Fruit fly (Drosophila melanogaster) whole organism, embryonic: Measurements from ENCODE around the gene CG15200.

ENCODE experiments used
- Aef1 ChIP-seq: fragments of 200-800 bp; sonication (Bioruptor generic); IDR thresholded peaks from 3 replicates; pipeline ENCODE4 v1.3.6; 2022; ENCODE audit warnings: missing biosample characterization, missing genetic modification characterization
- CG10267 ChIP-seq: fragments of 200-800 bp; sonication (Bioruptor generic); optimal IDR thresholded peaks from 2 replicates; lab custom pipeline; 2018; ENCODE audit warnings: missing biosample characterization, mild to moderate bottlenecking, missing genetic modification characterization, moderate library complexity
- CG10321 ChIP-seq: fragments of 200-800 bp; sonication (Bioruptor generic); IDR thresholded peaks from 2 replicates; pipeline ENCODE4 v1.3.6; 2022; ENCODE audit warnings: missing biosample characterization, missing genetic modification characterization
- CG12219 ChIP-seq: fragments of 200-800 bp; sonication (Bioruptor generic); optimal IDR thresholded peaks from 3 replicates; lab custom pipeline; 2018; ENCODE audit warnings: missing biosample characterization, mild to moderate bottlenecking, missing genetic modification characterization
- CG12769 ChIP-seq: fragments of 200-800 bp; sonication (Bioruptor generic); optimal IDR thresholded peaks from 2 replicates; lab custom pipeline; 2019; ENCODE audit warnings: missing biosample characterization, mild to moderate bottlenecking, missing genetic modification characterization, moderate library complexity
- CG1529 ChIP-seq: fragments of 200-800 bp; sonication (Bioruptor generic); optimal IDR thresholded peaks from 3 replicates; lab custom pipeline; 2018; ENCODE audit warnings: missing biosample characterization, missing genetic modification characterization
- CG17186 ChIP-seq: fragments of 200-800 bp; sonication (Bioruptor generic); optimal IDR thresholded peaks from 3 replicates; lab custom pipeline; 2017; ENCODE audit warnings: missing biosample characterization, missing genetic modification reagents, missing genetic modification characterization
- CG31224 ChIP-seq: fragments of 200-800 bp; sonication (Bioruptor generic); IDR thresholded peaks from 2 replicates; pipeline ENCODE4 v1.3.6; 2022; ENCODE audit warnings: missing biosample characterization, missing genetic modification characterization
- CG34422 ChIP-seq: fragments of 200-800 bp; sonication (Bioruptor generic); IDR thresholded peaks from 3 replicates; pipeline ENCODE4 v1.3.6; 2022; ENCODE audit warnings: missing biosample characterization, missing genetic modification characterization
- CG4617 ChIP-seq: fragments of 200-800 bp; sonication (Bioruptor generic); optimal IDR thresholded peaks from 3 replicates; lab custom pipeline; 2016; ENCODE audit warnings: missing biosample characterization, missing genetic modification characterization, borderline replicate concordance
- CG4707 ChIP-seq: fragments of 200-800 bp; sonication (Bioruptor generic); optimal IDR thresholded peaks from 2 replicates; lab custom pipeline; 2018; ENCODE audit warnings: missing biosample characterization, mild to moderate bottlenecking, missing genetic modification characterization, moderate library complexity
- CG6765 ChIP-seq: fragments of 200-800 bp; sonication (Bioruptor generic); optimal IDR thresholded peaks from 3 replicates; lab custom pipeline; 2017; ENCODE audit warnings: missing biosample characterization, mild to moderate bottlenecking, missing genetic modification characterization
- CG8478 ChIP-seq: fragments of >200 bp; optimal IDR thresholded peaks from 2 replicates; lab custom pipeline; 2018
- CG9797 ChIP-seq: fragments of 200-800 bp; sonication (Bioruptor generic); optimal IDR thresholded peaks from 3 replicates; lab custom pipeline; 2018; ENCODE audit warnings: missing biosample characterization, mild to moderate bottlenecking, missing genetic modification characterization
- D ChIP-seq, 2 experiments: fragments of 200-800 bp in 1 of 2; fragments of >200 bp in 1 of 2; sonication (Bioruptor generic) in 1 of 2; optimal IDR thresholded peaks; 2 replicates in 1 of 2; 3 replicates in 1 of 2; lab custom pipeline; 2017; ENCODE audit warnings: mild to moderate bottlenecking in 1 of 2, missing biosample characterization in 1 of 2, missing genetic modification characterization in 1 of 2, missing genetic modification reagents in 1 of 2
- Deaf1 ChIP-seq: fragments of 200-800 bp; optimal IDR thresholded peaks from 3 replicates; lab custom pipeline; 2019; ENCODE audit warnings: missing biosample characterization, mild to moderate bottlenecking, missing genetic modification characterization, moderate library complexity
- ERR ChIP-seq: fragments of 200-800 bp; sonication (Bioruptor generic); optimal IDR thresholded peaks from 2 replicates; lab custom pipeline; 2016; ENCODE audit warnings: missing biosample characterization, missing genetic modification characterization
- Elba2 ChIP-seq: fragments of 200-800 bp; sonication (Bioruptor generic); optimal IDR thresholded peaks from 3 replicates; lab custom pipeline; 2016; ENCODE audit warnings: missing biosample characterization, missing genetic modification characterization
- HmgD ChIP-seq: fragments of 200-800 bp; sonication (Bioruptor generic); optimal IDR thresholded peaks from 3 replicates; lab custom pipeline; 2016; ENCODE audit warnings: missing biosample characterization, missing genetic modification characterization
- Hmr ChIP-seq: fragments of 200-800 bp; sonication (Bioruptor generic); optimal IDR thresholded peaks from 3 replicates; lab custom pipeline; 2017; ENCODE audit warnings: mild to moderate bottlenecking, missing biosample characterization, missing genetic modification reagents, missing genetic modification characterization
- Jarid2 ChIP-seq: fragments of 200-800 bp; sonication (Bioruptor generic); optimal IDR thresholded peaks from 3 replicates; lab custom pipeline; 2017; ENCODE audit warnings: mild to moderate bottlenecking, missing biosample characterization, missing genetic modification reagents, missing genetic modification characterization
- Med ChIP-seq: fragments of 200-800 bp; sonication (Bioruptor generic); peaks from one replicate; lab custom pipeline; 2016; ENCODE audit warnings: missing biosample characterization, missing genetic modification characterization, mild to moderate bottlenecking, inconsistent platforms, moderate library complexity
- Mrtf ChIP-seq: fragments of 200-800 bp; sonication (Bioruptor generic); IDR thresholded peaks from 3 replicates; pipeline ENCODE4 v1.3.6; 2022; ENCODE audit warnings: missing biosample characterization, missing genetic modification characterization
- Nf-YA ChIP-seq: fragments of 200-800 bp; sonication (Bioruptor generic); IDR thresholded peaks from 2 replicates; pipeline ENCODE4 v1.3.6; 2022; ENCODE audit warnings: missing biosample characterization, missing genetic modification characterization
- Nf-YB ChIP-seq: fragments of 200-800 bp; sonication (Bioruptor generic); optimal IDR thresholded peaks from 3 replicates; lab custom pipeline; 2019; ENCODE audit warnings: missing biosample characterization, mild to moderate bottlenecking, missing genetic modification characterization, moderate library complexity
- Trl ChIP-seq, 3 experiments: fragments of >200 bp in 2 of 3; fragments of 200-800 bp in 1 of 3; sonication (Bioruptor generic) in 1 of 3; optimal IDR thresholded peaks; 2 replicates in 1 of 3; 3 replicates in 2 of 3; lab custom pipeline; 2016 to 2017; ENCODE audit warnings: missing biosample characterization in 1 of 3, missing genetic modification characterization in 1 of 3
- cg ChIP-seq: fragments of 200-800 bp; sonication (Bioruptor generic); optimal IDR thresholded peaks from 3 replicates; lab custom pipeline; 2019; ENCODE audit warnings: missing biosample characterization, mild to moderate bottlenecking, missing genetic modification characterization, moderate library complexity
- chinmo ChIP-seq: fragments of 200-800 bp; sonication (Bioruptor generic); IDR thresholded peaks from 4 replicates; pipeline ENCODE4 v1.3.6; 2022; ENCODE audit warnings: missing biosample characterization, missing genetic modification characterization; ENCODE audit not compliant: partially characterized antibody
- crc ChIP-seq: fragments of 200-800 bp; sonication (Bioruptor generic); optimal IDR thresholded peaks from 2 replicates; lab custom pipeline; 2016; ENCODE audit warnings: missing biosample characterization, missing genetic modification characterization
- crol ChIP-seq: fragments of 200-800 bp; sonication (Bioruptor generic); IDR thresholded peaks from 2 replicates; pipeline ENCODE4 v1.3.6; 2022; ENCODE audit warnings: missing biosample characterization, missing genetic modification characterization
- emc ChIP-seq: fragments of 200-800 bp; sonication (Bioruptor generic); optimal IDR thresholded peaks from 2 replicates; lab custom pipeline; 2016; ENCODE audit warnings: missing biosample characterization, missing genetic modification characterization
- ewg ChIP-seq: fragments of 200-800 bp; sonication (Bioruptor generic); optimal IDR thresholded peaks from 3 replicates; lab custom pipeline; 2017; ENCODE audit warnings: mild to moderate bottlenecking, missing biosample characterization, missing genetic modification reagents, missing genetic modification characterization
- fd102C ChIP-seq: fragments of 200-800 bp; sonication (Bioruptor generic); optimal IDR thresholded peaks from 2 replicates; lab custom pipeline; 2018; ENCODE audit warnings: missing biosample characterization, mild to moderate bottlenecking, missing genetic modification characterization, moderate library complexity
- fd3F ChIP-seq: fragments of 200-800 bp; sonication (Bioruptor generic); optimal IDR thresholded peaks from 2 replicates; lab custom pipeline; 2018; ENCODE audit warnings: missing biosample characterization, mild to moderate bottlenecking, missing genetic modification characterization, moderate library complexity
- fd96Cb ChIP-seq: fragments of 200-800 bp; sonication (Bioruptor generic); optimal IDR thresholded peaks from 2 replicates; lab custom pipeline; 2018; ENCODE audit warnings: missing biosample characterization, mild to moderate bottlenecking, missing genetic modification characterization, moderate library complexity
- her ChIP-seq: fragments of 200-800 bp; sonication (Bioruptor generic); optimal IDR thresholded peaks from 2 replicates; lab custom pipeline; 2016; ENCODE audit warnings: missing biosample characterization, missing genetic modification characterization
- lab ChIP-seq: fragments of 200-800 bp; sonication (Bioruptor generic); optimal IDR thresholded peaks from 3 replicates; lab custom pipeline; 2017; ENCODE audit warnings: missing biosample characterization, missing genetic modification characterization, mild to moderate bottlenecking, moderate library complexity, missing genetic modification reagents
- mam ChIP-seq: fragments of 200-800 bp; sonication (Bioruptor generic); optimal IDR thresholded peaks from 3 replicates; lab custom pipeline; 2016; ENCODE audit warnings: missing biosample characterization, missing genetic modification characterization
- nmo ChIP-seq: fragments of 200-800 bp; sonication (Bioruptor generic); optimal IDR thresholded peaks from 2 replicates; lab custom pipeline; 2018; ENCODE audit warnings: missing biosample characterization, mild to moderate bottlenecking, missing genetic modification characterization, moderate library complexity
- phol ChIP-seq: fragments of 200-800 bp; sonication (Bioruptor generic); optimal IDR thresholded peaks from 3 replicates; lab custom pipeline; 2018; ENCODE audit warnings: missing biosample characterization, mild to moderate bottlenecking, missing genetic modification characterization, moderate library complexity
- pnt ChIP-seq: fragments of 200-800 bp; sonication (Bioruptor generic); optimal IDR thresholded peaks from 3 replicates; lab custom pipeline; 2016; ENCODE audit warnings: missing biosample characterization, missing genetic modification characterization
- prd ChIP-seq, 3 experiments: fragments of >200 bp in 2 of 3; fragments of 200-800 bp in 1 of 3; sonication (Bioruptor generic) in 1 of 3; optimal IDR thresholded peaks in 2 of 3; IDR thresholded peaks in 1 of 3; 2 replicates in 2 of 3; 3 replicates in 1 of 3; pipeline versions ENCODE4 v1.3.6 to Lab custom; 2017 to 2022; ENCODE audit warnings: missing biosample characterization in 1 of 3, missing genetic modification characterization in 1 of 3
- psq ChIP-seq: fragments of 200-800 bp; sonication (Bioruptor generic); optimal IDR thresholded peaks from 2 replicates; lab custom pipeline; 2017; ENCODE audit warnings: missing biosample characterization, missing genetic modification characterization
- stwl ChIP-seq: fragments of 200-800 bp; sonication (Bioruptor generic); optimal IDR thresholded peaks from 3 replicates; lab custom pipeline; 2018; ENCODE audit warnings: missing biosample characterization, mild to moderate bottlenecking, missing genetic modification characterization, moderate library complexity
- twi ChIP-seq: fragments of 200-800 bp; optimal IDR thresholded peaks from 2 replicates; lab custom pipeline; 2019; ENCODE audit warnings: missing biosample characterization, mild to moderate bottlenecking, missing genetic modification characterization, moderate library complexity

CG15200 gene

dm6 chrX:11153826-11154510 lies 28.8 kb upstream of the CG15200 start, which contains the start of the genes rtv and Dlic (continued):
- TF ChIP-seq stwl (tag; lab: Kevin White, UChicago) (peak; percentile 49), nmo (GFP tag; lab: Kevin White, UChicago) (peak; percentile 60), fd96Cb (tag; lab: Kevin White, UChicago) (no peak), Trl (optimal IDR thresholded peaks at IDR 0.05; lab: Kevin White, UChicago) (no peak), Trl (GFP tag; optimal IDR thresholded peaks at IDR 0.05; lab: Kevin White, UChicago) (peak; percentile 10), ERR (GFP tag; lab: Kevin White, UChicago) (no peak), fd3F (GFP tag; lab: Kevin White, UChicago) (no peak), crc (GFP tag; lab: Kevin White, UChicago) (no peak), Hmr (GFP tag; lab: Kevin White, UChicago) (peak; percentile 56), HmgD (peak; percentile 21), lab (no peak), CG9797 (GFP tag; lab: Kevin White, UChicago) (peak; percentile 86), pnt (GFP tag; lab: Kevin White, UChicago) (peak; percentile 15), CG12219 (GFP tag; lab: Kevin White, UChicago) (no peak), her (GFP tag; lab: Kevin White, UChicago) (no peak), mam (GFP tag; lab: Kevin White, UChicago) (peak; percentile 33), CG31224 (GFP tag; lab: Robert Waterston, UW) (no peak), CG10267 (tag; lab: Kevin White, UChicago) (peak; percentile 49), prd (optimal IDR thresholded peaks at IDR 0.05; lab: Kevin White, UChicago) (no peak), prd (GFP tag; IDR thresholded peaks at IDR 0.05; lab: Robert Waterston, UW) (0 out of 3 replicates have a peak, but pooled peaks have one; percentile 16), Mrtf (GFP tag; lab: Robert Waterston, UW) (0 out of 3 replicates have a peak, but pooled peaks have one; percentile 23), Deaf1 (tag; lab: Kevin White, UChicago) (no peak), CG6765 (GFP tag; lab: Kevin White, UChicago) (no peak), phol (tag; lab: Kevin White, UChicago) (peak; percentile 28), CG17186 (GFP tag; lab: Kevin White, UChicago) (no peak)

dm6 chrX:11154511-11155197 lies 28.1 kb upstream of the CG15200 start:
- TF ChIP-seq D (optimal IDR thresholded peaks at IDR 0.05; lab: Kevin White, UChicago) (peak; percentile 14), D (GFP tag; optimal IDR thresholded peaks at IDR 0.05; lab: Kevin White, UChicago) (no peak), Aef1 (GFP tag; lab: Robert Waterston, UW) (0 out of 3 replicates have a peak, but pooled peaks have one; percentile 39), CG1529 (GFP tag; lab: Kevin White, UChicago) (no peak), CG34422 (GFP tag; lab: Robert Waterston, UW) (peak; percentile 45; the same call in 1 of the 3 replicates), Jarid2 (peak; percentile 44), Nf-YA (GFP tag; lab: Robert Waterston, UW) (no peak), Med (GFP tag; lab: Kevin White, UChicago) (peak; percentile 59), chinmo (GFP tag; lab: Robert Waterston, UW) (peak; percentile 69; the same call in 1 of the 4 replicates), CG12769 (tag; lab: Kevin White, UChicago) (peak; percentile 72), twi (peak; percentile 22), Elba2 (GFP tag; lab: Kevin White, UChicago) (peak; percentile 98), CG8478 (peak; percentile 87), fd102C (GFP tag; lab: Kevin White, UChicago) (no peak), ewg (GFP tag; lab: Kevin White, UChicago) (peak; percentile 50), phol (tag; lab: Kevin White, UChicago) (peak; percentile 36), emc (no peak), Nf-YB (GFP tag; lab: Kevin White, UChicago) (peak; percentile 67), psq (GFP tag; lab: Kevin White, UChicago) (peak; percentile 86), CG4707 (GFP tag; lab: Kevin White, UChicago) (peak; percentile 88), cg (GFP tag; lab: Kevin White, UChicago) (peak; percentile 25), CG4617 (GFP tag; lab: Kevin White, UChicago) (peak; percentile 30), CG10321 (GFP tag; lab: Robert Waterston, UW) (peak; percentile 27; the same call in 1 of the 2 replicates), crol (peak; percentile 27; the same call in 1 of the 2 replicates)
